Fruit fly (Drosophila melanogaster) whole organism, embryonic: ENCODE measurements around the gene CG45207.
A peak's percentile ranks its signal among the peaks of the same experiment; 100 is the strongest.

Experiments used
- Ada2b ChIP-seq: fragments of 200-800 bp; sonication (Bioruptor generic); IDR thresholded peaks from 2 replicates; pipeline ENCODE4 v1.3.6; 2022; ENCODE audit warnings: missing biosample characterization, missing genetic modification characterization
- Aef1 ChIP-seq: fragments of 200-800 bp; sonication (Bioruptor generic); IDR thresholded peaks from 3 replicates; pipeline ENCODE4 v1.3.6; 2022; ENCODE audit warnings: missing biosample characterization, missing genetic modification characterization
- Atf-2 ChIP-seq: fragments of 200-800 bp; sonication (Bioruptor generic); optimal IDR thresholded peaks from 2 replicates; lab custom pipeline; 2016; ENCODE audit warnings: missing biosample characterization, missing genetic modification characterization
- Blimp-1 ChIP-seq: fragments of 200-800 bp; sonication (Bioruptor generic); optimal IDR thresholded peaks from 3 replicates; lab custom pipeline; 2018; ENCODE audit warnings: missing biosample characterization, missing genetic modification characterization, mild to moderate bottlenecking, moderate library complexity, missing genetic modification reagents
- CG10147 ChIP-seq: fragments of 200-800 bp; sonication (Bioruptor generic); optimal IDR thresholded peaks from 2 replicates; lab custom pipeline; 2019; ENCODE audit warnings: missing biosample characterization, mild to moderate bottlenecking, missing genetic modification characterization, moderate library complexity
- CG10654 ChIP-seq: fragments of 200-800 bp; sonication (Bioruptor generic); optimal IDR thresholded peaks from 2 replicates; lab custom pipeline; 2016; ENCODE audit warnings: missing biosample characterization, missing genetic modification characterization
- CG11723 ChIP-seq: fragments of 200-800 bp; sonication (Bioruptor generic); optimal IDR thresholded peaks from 2 replicates; lab custom pipeline; 2017; ENCODE audit warnings: missing biosample characterization, mild to moderate bottlenecking, missing genetic modification characterization
- CG14050 ChIP-seq: fragments of 200-800 bp; sonication (Bioruptor generic); IDR thresholded peaks from 3 replicates; pipeline ENCODE4 v1.3.6; 2022; ENCODE audit warnings: missing biosample characterization, missing genetic modification characterization
- CG14710 ChIP-seq: fragments of 200-800 bp; sonication (Bioruptor generic); optimal IDR thresholded peaks from 3 replicates; lab custom pipeline; 2019; ENCODE audit warnings: missing biosample characterization, mild to moderate bottlenecking, missing genetic modification characterization, moderate library complexity
- CG15479 ChIP-seq: fragments of 200-800 bp; sonication (Bioruptor generic); optimal IDR thresholded peaks from 3 replicates; lab custom pipeline; 2019; ENCODE audit warnings: missing biosample characterization, mild to moderate bottlenecking, missing genetic modification characterization, moderate library complexity
- CG1602 ChIP-seq: fragments of 200-800 bp; sonication (Bioruptor generic); optimal IDR thresholded peaks from 3 replicates; lab custom pipeline; 2016; ENCODE audit warnings: missing biosample characterization, missing genetic modification characterization
- CG17361 ChIP-seq: fragments of 200-800 bp; sonication (Bioruptor generic); IDR thresholded peaks from 3 replicates; pipeline ENCODE4 v1.3.6; 2022; ENCODE audit warnings: missing biosample characterization, missing genetic modification characterization
- CG2678 ChIP-seq: fragments of 200-800 bp; sonication (Bioruptor generic); optimal IDR thresholded peaks from 3 replicates; lab custom pipeline; 2019; ENCODE audit warnings: missing biosample characterization, mild to moderate bottlenecking, missing genetic modification characterization, moderate library complexity
- CG30020 ChIP-seq: fragments of 200-800 bp; optimal IDR thresholded peaks from 2 replicates; lab custom pipeline; 2019; ENCODE audit warnings: missing biosample characterization, mild to moderate bottlenecking, missing genetic modification characterization, moderate library complexity
- CG30431 ChIP-seq: fragments of 200-800 bp; sonication (Bioruptor generic); optimal IDR thresholded peaks from 2 replicates; lab custom pipeline; 2017; ENCODE audit warnings: missing biosample characterization, missing genetic modification characterization
- CG3726 ChIP-seq: fragments of 200-800 bp; sonication (Bioruptor generic); IDR thresholded peaks from 3 replicates; pipeline ENCODE4, ENCODE4 v1.3.6; 2022; ENCODE audit warnings: missing biosample characterization, missing genetic modification characterization
- CG3847 ChIP-seq: fragments of 200-800 bp; sonication (Bioruptor generic); IDR thresholded peaks from 2 replicates; pipeline ENCODE4 v1.3.6; 2022; ENCODE audit warnings: missing biosample characterization, missing genetic modification characterization
- CG4424 ChIP-seq: fragments of 200-800 bp; sonication (Bioruptor generic); optimal IDR thresholded peaks from 3 replicates; lab custom pipeline; 2016; ENCODE audit warnings: missing biosample characterization, missing genetic modification characterization
- CG6254 ChIP-seq: fragments of 200-800 bp; sonication (Bioruptor generic); optimal IDR thresholded peaks from 3 replicates; lab custom pipeline; 2017; ENCODE audit warnings: mild to moderate bottlenecking, missing biosample characterization, missing genetic modification reagents, missing genetic modification characterization
- CG6272 ChIP-seq: fragments of 200-800 bp; sonication (Bioruptor generic); IDR thresholded peaks from 2 replicates; pipeline ENCODE4 v1.3.6; 2022; ENCODE audit warnings: missing biosample characterization, missing genetic modification characterization
- CG6854 ChIP-seq: fragments of 200-800 bp; sonication (Bioruptor generic); optimal IDR thresholded peaks from 3 replicates; lab custom pipeline; 2017; ENCODE audit warnings: missing biosample characterization, mild to moderate bottlenecking, missing genetic modification characterization
- CG7963 ChIP-seq: fragments of 200-800 bp; sonication (Bioruptor generic); IDR thresholded peaks from 3 replicates; pipeline ENCODE4 v1.3.6; 2022; ENCODE audit warnings: missing biosample characterization, missing genetic modification characterization; ENCODE audit not compliant: partially characterized antibody
- CG9609 ChIP-seq: fragments of 200-800 bp; sonication (Bioruptor generic); optimal IDR thresholded peaks from 3 replicates; lab custom pipeline; 2016; ENCODE audit warnings: missing biosample characterization, missing genetic modification characterization
- D ChIP-seq, 2 experiments: fragments of 200-800 bp in 1 of 2; fragments of >200 bp in 1 of 2; sonication (Bioruptor generic) in 1 of 2; optimal IDR thresholded peaks; 2 replicates in 1 of 2; 3 replicates in 1 of 2; lab custom pipeline; 2017; ENCODE audit warnings: mild to moderate bottlenecking in 1 of 2, missing biosample characterization in 1 of 2, missing genetic modification characterization in 1 of 2, missing genetic modification reagents in 1 of 2
- Dek ChIP-seq: fragments of 200-800 bp; sonication (Bioruptor generic); optimal IDR thresholded peaks from 3 replicates; lab custom pipeline; 2019; ENCODE audit warnings: missing biosample characterization, mild to moderate bottlenecking, missing genetic modification characterization, moderate library complexity
- Dip2 ChIP-seq: fragments of 200-800 bp; sonication (Bioruptor generic); IDR thresholded peaks from 2 replicates; pipeline ENCODE4 v1.3.6; 2022; ENCODE audit warnings: missing biosample characterization, missing genetic modification characterization
- Dref ChIP-seq: fragments of 200-800 bp; sonication (Bioruptor generic); IDR thresholded peaks from 2 replicates; pipeline ENCODE4 v1.3.6; 2022; ENCODE audit warnings: missing biosample characterization, missing genetic modification characterization
- GATAe ChIP-seq: fragments of 200-800 bp; sonication (Bioruptor generic); conservative IDR thresholded peaks from 2 replicates; pipeline ENCODE4 v1.3.6; 2022; ENCODE audit warnings: missing biosample characterization, missing genetic modification characterization
- Gug ChIP-seq: fragments of 200-800 bp; sonication (Bioruptor generic); IDR thresholded peaks from 4 replicates; pipeline ENCODE4 v1.3.6; 2022; ENCODE audit warnings: missing biosample characterization, missing genetic modification characterization
- Lpt ChIP-seq: fragments of >200 bp; optimal IDR thresholded peaks from 2 replicates; lab custom pipeline; 2018; ENCODE audit warnings: missing biosample characterization, missing genetic modification characterization
- MBD-R2 ChIP-seq: fragments of 200-800 bp; sonication (Bioruptor generic); IDR thresholded peaks from 2 replicates; pipeline ENCODE4 v1.3.6; 2022; ENCODE audit warnings: missing biosample characterization, missing genetic modification characterization
- Meics ChIP-seq: fragments of 200-800 bp; sonication (Bioruptor generic); optimal IDR thresholded peaks from 2 replicates; lab custom pipeline; 2017; ENCODE audit warnings: missing biosample characterization, mild to moderate bottlenecking, missing genetic modification characterization
- Neu2 ChIP-seq: fragments of 200-800 bp; sonication (Bioruptor generic); optimal IDR thresholded peaks from 3 replicates; lab custom pipeline; 2016; ENCODE audit warnings: missing biosample characterization, missing genetic modification characterization, borderline replicate concordance
- Side ChIP-seq: fragments of 200-800 bp; sonication (Bioruptor generic); optimal IDR thresholded peaks from 2 replicates; lab custom pipeline; 2016; ENCODE audit warnings: missing biosample characterization, missing genetic modification characterization
- amos ChIP-seq: fragments of 200-800 bp; sonication (Bioruptor generic); IDR thresholded peaks from 2 replicates; pipeline ENCODE4 v1.3.6; 2022; ENCODE audit warnings: missing biosample characterization, missing genetic modification characterization; ENCODE audit not compliant: partially characterized antibody
- cato ChIP-seq: fragments of 200-800 bp; sonication (Bioruptor generic); optimal IDR thresholded peaks from 2 replicates; lab custom pipeline; 2016; ENCODE audit warnings: missing biosample characterization, missing genetic modification characterization, borderline replicate concordance
- caup ChIP-seq: fragments of 200-800 bp; sonication (Bioruptor generic); optimal IDR thresholded peaks from 3 replicates; lab custom pipeline; 2017; ENCODE audit warnings: missing biosample characterization, mild to moderate bottlenecking, missing genetic modification characterization, moderate library complexity; ENCODE audit not compliant: severe bottlenecking
- da ChIP-seq: fragments of 200-800 bp; sonication (Bioruptor generic); optimal IDR thresholded peaks from 2 replicates; lab custom pipeline; 2016; ENCODE audit warnings: missing biosample characterization, missing genetic modification characterization
- fd64A ChIP-seq: fragments of 200-800 bp; sonication (Bioruptor generic); optimal IDR thresholded peaks from 3 replicates; lab custom pipeline; 2018; ENCODE audit warnings: missing biosample characterization, mild to moderate bottlenecking, missing genetic modification characterization
- jumu ChIP-seq: fragments of 200-800 bp; sonication (Bioruptor generic); optimal IDR thresholded peaks from 3 replicates; lab custom pipeline; 2016; ENCODE audit warnings: missing biosample characterization, missing genetic modification characterization
- mirr ChIP-seq: fragments of 200-800 bp; sonication (Bioruptor generic); optimal IDR thresholded peaks from 3 replicates; lab custom pipeline; 2018; ENCODE audit warnings: missing biosample characterization, mild to moderate bottlenecking, missing genetic modification characterization
- p53 ChIP-seq: fragments of 200-800 bp; sonication (Bioruptor generic); optimal IDR thresholded peaks from 2 replicates; lab custom pipeline; 2016; ENCODE audit warnings: missing biosample characterization, missing genetic modification characterization
- pb ChIP-seq: fragments of 200-800 bp; sonication (Bioruptor generic); optimal IDR thresholded peaks from 3 replicates; lab custom pipeline; 2016; ENCODE audit warnings: missing biosample characterization, missing genetic modification characterization
- phol ChIP-seq: fragments of 200-800 bp; sonication (Bioruptor generic); optimal IDR thresholded peaks from 3 replicates; lab custom pipeline; 2018; ENCODE audit warnings: missing biosample characterization, mild to moderate bottlenecking, missing genetic modification characterization, moderate library complexity
- prd ChIP-seq, 3 experiments: fragments of >200 bp in 2 of 3; fragments of 200-800 bp in 1 of 3; sonication (Bioruptor generic) in 1 of 3; optimal IDR thresholded peaks in 2 of 3; IDR thresholded peaks in 1 of 3; 2 replicates in 2 of 3; 3 replicates in 1 of 3; pipeline versions ENCODE4 v1.3.6 to Lab custom; 2017 to 2022; ENCODE audit warnings: missing biosample characterization in 1 of 3, missing genetic modification characterization in 1 of 3
- repo ChIP-seq: fragments of 200-800 bp; sonication (Bioruptor generic); optimal IDR thresholded peaks from 2 replicates; lab custom pipeline; 2016; ENCODE audit warnings: missing biosample characterization, missing genetic modification characterization
- run ChIP-seq: fragments of 200-800 bp; sonication (Bioruptor generic); optimal IDR thresholded peaks from 3 replicates; lab custom pipeline; 2018; ENCODE audit warnings: missing biosample characterization, mild to moderate bottlenecking, missing genetic modification characterization
- sob ChIP-seq: fragments of 200-800 bp; sonication (Bioruptor generic); IDR thresholded peaks from 2 replicates; pipeline ENCODE4 v1.3.6; 2022; ENCODE audit warnings: missing biosample characterization, missing genetic modification characterization
- trh ChIP-seq: fragments of 200-800 bp; sonication (Bioruptor generic); optimal IDR thresholded peaks from 2 replicates; lab custom pipeline; 2016; ENCODE audit warnings: missing biosample characterization, missing genetic modification characterization
- wdn ChIP-seq: fragments of 200-800 bp; sonication (Bioruptor generic); IDR thresholded peaks from 2 replicates; pipeline ENCODE4 v1.3.6; 2022; ENCODE audit warnings: missing biosample characterization, missing genetic modification characterization

CG45207 gene

DNA sequence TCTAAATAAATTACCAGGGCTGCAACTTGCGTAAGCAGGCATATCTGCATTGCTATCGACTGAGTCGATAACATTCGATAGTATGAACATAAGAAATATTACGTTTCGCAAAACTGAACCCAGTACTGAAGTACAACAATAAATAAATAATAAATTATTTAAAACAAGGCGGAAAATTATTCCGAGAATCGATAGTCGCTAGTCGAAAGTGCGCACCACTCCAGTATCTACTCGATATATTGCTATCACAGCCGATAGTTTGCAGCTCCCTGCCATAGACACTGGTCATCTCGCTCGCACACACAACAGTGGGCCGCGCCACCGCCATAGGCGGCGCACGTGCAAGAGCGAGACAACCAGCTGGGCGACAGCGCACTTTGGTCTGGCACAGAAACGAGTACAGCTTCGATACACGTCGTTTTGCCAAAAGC is 18.2 kb upstream of the CG45207 start, which contains the start of gene nsl1 (continued):
- TF ChIP-seq Side: no peak
- peak; percentile 44; the same call in 2 of the 3 replicates for TF ChIP-seq CG17361 (GFP tag; lab: Robert Waterston, UW)
- no peak for TF ChIP-seq da (GFP tag; lab: Kevin White, UChicago)
- no peak for TF ChIP-seq CG3726 (GFP tag; lab: Robert Waterston, UW)
- peak; percentile 62 for TF ChIP-seq CG3847 (GFP tag; lab: Robert Waterston, UW)
- TF ChIP-seq CG1602: no peak
- TF ChIP-seq CG15479: no peak
- TF ChIP-seq CG14050 (GFP tag; lab: Robert Waterston, UW): 0 out of 3 replicates have a peak, but pooled peaks have one; percentile 14
- peak; percentile 56; the same call in 1 of the 2 replicates for TF ChIP-seq MBD-R2 (GFP tag; lab: Robert Waterston, UW)
- TF ChIP-seq Aef1: 0 out of 3 replicates have a peak, but pooled peaks have one; percentile 18
- peak; percentile 46 for TF ChIP-seq CG4424 (GFP tag; lab: Kevin White, UChicago)
- peak; percentile 69 for TF ChIP-seq CG30020 (tag; lab: Kevin White, UChicago)
- TF ChIP-seq run (tag; lab: Kevin White, UChicago): no peak
- TF ChIP-seq Dref (GFP tag; lab: Robert Waterston, UW): peak; percentile 84
- TF ChIP-seq Meics (GFP tag; lab: Kevin White, UChicago): peak; percentile 9
- peak; percentile 17 for TF ChIP-seq CG2678
- peak; percentile 33; the same call in 1 of the 2 replicates for TF ChIP-seq wdn (GFP tag; lab: Robert Waterston, UW)
- no peak for TF ChIP-seq CG10147
- TF ChIP-seq Ada2b: no peak
- TF ChIP-seq p53 (GFP tag; lab: Kevin White, UChicago): no peak
- TF ChIP-seq Blimp-1 (GFP tag; lab: Kevin White, UChicago): peak; percentile 26
- TF ChIP-seq GATAe (GFP tag; lab: Robert Waterston, UW): no peak; the same call in 1 of the 2 replicates
- no peak for TF ChIP-seq CG11723 (GFP tag; lab: Kevin White, UChicago)
- TF ChIP-seq CG9609: no peak
- TF ChIP-seq Atf-2 (GFP tag; lab: Kevin White, UChicago): no peak
- TF ChIP-seq repo (GFP tag; lab: Kevin White, UChicago): no peak
- no peak for TF ChIP-seq cato (GFP tag; lab: Kevin White, UChicago)
- peak; percentile 94 for TF ChIP-seq CG7963
- peak; percentile 74 for TF ChIP-seq CG14710 (tag; lab: Kevin White, UChicago)
- TF ChIP-seq mirr (GFP tag; lab: Kevin White, UChicago): peak; percentile 33
- no peak for TF ChIP-seq CG6254 (GFP tag; lab: Kevin White, UChicago)
- TF ChIP-seq CG30431 (GFP tag; lab: Kevin White, UChicago): no peak
- no peak for TF ChIP-seq trh
- TF ChIP-seq jumu (GFP tag; lab: Kevin White, UChicago): peak; percentile 49
- peak; percentile 63 for TF ChIP-seq caup (GFP tag; lab: Kevin White, UChicago)
- TF ChIP-seq sob: peak; percentile 48
- no peak for TF ChIP-seq fd64A (GFP tag; lab: Kevin White, UChicago)
- TF ChIP-seq amos: peak; percentile 97
- TF ChIP-seq Gug (GFP tag; lab: Robert Waterston, UW): peak; percentile 27; the same call in 1 of the 4 replicates
- no peak for TF ChIP-seq Lpt
- TF ChIP-seq Dip2 (GFP tag; lab: Robert Waterston, UW): no peak
- TF ChIP-seq D (optimal IDR thresholded peaks at IDR 0.05; lab: Kevin White, UChicago): no peak
- TF ChIP-seq D (GFP tag; optimal IDR thresholded peaks at IDR 0.05; lab: Kevin White, UChicago): no peak
- no peak for TF ChIP-seq Dek
- no peak for TF ChIP-seq Neu2 (GFP tag; lab: Kevin White, UChicago)
- no peak for TF ChIP-seq CG6854 (GFP tag; lab: Kevin White, UChicago)
- no peak for TF ChIP-seq prd (optimal IDR thresholded peaks at IDR 0.05; lab: Kevin White, UChicago)
- peak; percentile 73 for TF ChIP-seq prd (GFP tag; IDR thresholded peaks at IDR 0.05; lab: Robert Waterston, UW)
- peak; percentile 19 for TF ChIP-seq CG10654 (GFP tag; lab: Kevin White, UChicago)
- peak; percentile 62 for TF ChIP-seq phol (tag; lab: Kevin White, UChicago)
- peak; percentile 63 for TF ChIP-seq CG6272
- TF ChIP-seq pb: no peak
